Fruit fly (Drosophila melanogaster): ENCODE results near the gene Nost.
A peak's percentile ranks its signal among the peaks of the same experiment; 100 is the strongest.
"Not testable (repeated sequence)": the region's sequence is repeated elsewhere in the genome, so short reads cannot be mapped to it uniquely, and the experiment has no call there.

Nost gene

dm6 chrX:9085726-9086125 is 55.7 kb downstream of the Nost start, which contains the start of gene CG32708:
Gene CG32708 (plus strand): TSS chrX:9085932.
- TF ChIP-seq CG8632 (GFP tag; optimal IDR thresholded peaks at IDR 0.05) (no peak), Eip78C (GFP tag) (peak; percentile 49), dsx (GFP tag; optimal IDR thresholded peaks at IDR 0.05; ENCODE audit: poor library complexity, severe bottlenecking) (peak; percentile 35), lz (GFP tag; optimal IDR thresholded peaks at IDR 0.05) (no peak), CG3032 (tag; optimal IDR thresholded peaks at IDR 0.05) (no peak), acj6 (GFP tag; optimal IDR thresholded peaks at IDR 0.05) (no peak), CG7368 (GFP tag; optimal IDR thresholded peaks at IDR 0.05) (no peak)

- TF ChIP-seq CG10669 (GFP tag; optimal IDR thresholded peaks at IDR 0.05); CG1621 (tag; optimal IDR thresholded peaks at IDR 0.05); topi (GFP tag; optimal IDR thresholded peaks at IDR 0.05): not testable (repeated sequence)
Observed at dm6 chrX:9086702-9087179, 56.7 kb downstream of the Nost start, which contains the start of gene CG32706. Gene CG32706 (plus strand): TSS chrX:9087129.

dm6 chrX:9087920-9088417 is 58.0 kb downstream of the Nost start, which contains the start of gene CG6999:
Gene CG6999 (plus strand): TSS chrX:9088367.
- not testable (repeated sequence) for TF ChIP-seq pdm3, Hr4, CG4318 (GFP tag; optimal IDR thresholded peaks at IDR 0.05)

dm6 chrX:9089254-9090056 is 59.5 kb downstream of the Nost start, which contains the start of gene CCT2:
Gene CCT2 (plus strand): TSS chrX:9089513.
- TF ChIP-seq svp (GFP tag) (peak; percentile 88), eg (GFP tag; IDR thresholded peaks at IDR 0.05) (no peak), Eip78C (GFP tag) (peak; percentile 51), salr (GFP tag; optimal IDR thresholded peaks at IDR 0.05) (no peak), CG31627 (GFP tag; optimal IDR thresholded peaks at IDR 0.05) (no peak), CG10669 (GFP tag; optimal IDR thresholded peaks at IDR 0.05) (no peak), Lpt (GFP tag; optimal IDR thresholded peaks at IDR 0.05) (no peak), fd59A (GFP tag; optimal IDR thresholded peaks at IDR 0.05) (no peak), CG6276 (GFP tag; optimal IDR thresholded peaks at IDR 0.05) (no peak), CG6792 (GFP tag; optimal IDR thresholded peaks at IDR 0.05) (no peak), Hr39 (GFP tag; optimal IDR thresholded peaks at IDR 0.05) (no peak), spab (GFP tag; optimal IDR thresholded peaks at IDR 0.05) (no peak), CG10631 (GFP tag; optimal IDR thresholded peaks at IDR 0.05) (no peak), esn (GFP tag; optimal IDR thresholded peaks at IDR 0.05) (peak; percentile 3), OdsH (GFP tag; optimal IDR thresholded peaks at IDR 0.05) (no peak), CG6854 (GFP tag; optimal IDR thresholded peaks at IDR 0.05) (peak; percentile 23), CG6163 (GFP tag; IDR thresholded peaks at IDR 0.05) (no peak), CG3919 (GFP tag; optimal IDR thresholded peaks at IDR 0.05) (no peak), CG4318 (GFP tag; optimal IDR thresholded peaks at IDR 0.05) (no peak), Ets21C (GFP tag; optimal IDR thresholded peaks at IDR 0.05) (no peak), CG11902 (GFP tag; optimal IDR thresholded peaks at IDR 0.05) (no peak), CG16779 (tag; optimal IDR thresholded peaks at IDR 0.05) (no peak), Gug (GFP tag; IDR thresholded peaks at IDR 0.05) (no peak), Smox (GFP tag; optimal IDR thresholded peaks at IDR 0.05) (no peak), Sox14 (GFP tag; optimal IDR thresholded peaks at IDR 0.05) (peak; percentile 71), achi (GFP tag; optimal IDR thresholded peaks at IDR 0.05) (peak; percentile 18), topi (GFP tag; optimal IDR thresholded peaks at IDR 0.05) (no peak), CG8319 (GFP tag; optimal IDR thresholded peaks at IDR 0.05) (no peak), CG15336 (GFP tag; IDR thresholded peaks at IDR 0.05) (no peak), vri (GFP tag; optimal IDR thresholded peaks at IDR 0.05) (no peak), CG34406 (GFP tag; optimal IDR thresholded peaks at IDR 0.05) (no peak), CG9139 (GFP tag; optimal IDR thresholded peaks at IDR 0.05) (no peak), fd85E (GFP tag; optimal IDR thresholded peaks at IDR 0.05) (no peak)

All from whole organism, prepupa.